Worm (Caenorhabditis elegans) whole organism, L3 larva: Measurements from ENCODE around the gene fbxb-98.

Experiments used
- ama-1 ChIP-seq: fragments of 150-350 bp; optimal IDR thresholded peaks from 2 replicates; lab custom pipeline; 2018
- egl-27 ChIP-seq: sonication (generic microtip); optimal IDR thresholded peaks from 4 replicates; lab custom pipeline; 2017; ENCODE audit warnings: missing biosample characterization, missing genetic modification reagents, missing genetic modification characterization
- elt-2 ChIP-seq: sonication (generic microtip); optimal IDR thresholded peaks from 2 replicates; lab custom pipeline; 2016; ENCODE audit warnings: missing genetic modification reagents, mild to moderate bottlenecking, missing genetic modification characterization, missing compliant biosample characterization
- elt-3 ChIP-seq, 3 experiments: fragments of 150-350 bp in 1 of 3; sonication (generic microtip) in 2 of 3; optimal IDR thresholded peaks; 2 replicates in 2 of 3; 4 replicates in 1 of 3; lab custom pipeline; 2014 to 2017; ENCODE audit warnings: missing biosample characterization in 3 of 3, missing genetic modification characterization in 3 of 3
- fos-1 ChIP-seq: fragments of 150-350 bp; optimal IDR thresholded peaks from 2 replicates; lab custom pipeline; 2014; ENCODE audit warnings: missing biosample characterization, missing genetic modification characterization
- jun-1 ChIP-seq: fragments of 150-350 bp; optimal IDR thresholded peaks from 2 replicates; lab custom pipeline; 2014; ENCODE audit warnings: missing biosample characterization, missing genetic modification reagents, missing genetic modification characterization
- nhr-11 ChIP-seq: fragments of 150-350 bp; optimal IDR thresholded peaks from 2 replicates; lab custom pipeline; 2014; ENCODE audit warnings: missing biosample characterization, missing genetic modification characterization
- nhr-28 ChIP-seq: fragments of 150-350 bp; optimal IDR thresholded peaks from 2 replicates; lab custom pipeline; 2014; ENCODE audit warnings: missing biosample characterization, missing genetic modification characterization
- snpc-4 ChIP-seq: fragments of 150-350 bp; optimal IDR thresholded peaks from 2 replicates; lab custom pipeline; 2014; ENCODE audit warnings: missing biosample characterization, missing genetic modification characterization
- zag-1 ChIP-seq: fragments of 150-350 bp; optimal IDR thresholded peaks from 2 replicates; lab custom pipeline; 2014; ENCODE audit warnings: missing biosample characterization, missing genetic modification characterization

ce11 chrII:1836204-1836603 is 26.2 kb upstream of the fbxb-98 start, which contains the start of gene T08E11.1:
- TF ChIP-seq jun-1 (tag; lab: Kevin White, UChicago) (no peak), snpc-4 (tag; lab: Kevin White, UChicago) (no peak), zag-1 (tag; lab: Kevin White, UChicago) (no peak), ama-1 (lab: Kevin White, UChicago) (no peak), nhr-11 (tag; lab: Kevin White, UChicago) (no peak), nhr-28 (tag; lab: Kevin White, UChicago) (no peak), elt-3 (tag; optimal IDR thresholded peaks at IDR 0.05; lab: Kevin White, UChicago) (no peak), egl-27 (tag; lab: Kevin White, UChicago) (no peak), elt-2 (tag; lab: Kevin White, UChicago) (peak; percentile 8), fos-1 (no peak)
